Worm (Caenorhabditis elegans) whole organism, L1 larva: ENCODE data around the gene gpa-10.

ENCODE experiments used
- C04F5.9 ChIP-seq: sonication (generic microtip); optimal IDR thresholded peaks from 2 replicates; lab custom pipeline; 2016; ENCODE audit warnings: missing genetic modification characterization, missing compliant biosample characterization
- Y116A8C.19 ChIP-seq: sonication (generic microtip); optimal IDR thresholded peaks from 2 replicates; lab custom pipeline; 2016; ENCODE audit warnings: missing compliant biosample characterization, missing genetic modification characterization, borderline replicate concordance
- aha-1 ChIP-seq: fragments of 150-350 bp; optimal IDR thresholded peaks from 2 replicates; lab custom pipeline; 2014; ENCODE audit warnings: missing biosample characterization, missing genetic modification characterization
- ama-1 ChIP-seq: fragments of 150-350 bp; optimal IDR thresholded peaks from 2 replicates; lab custom pipeline; 2014
- ceh-63 ChIP-seq: fragments of 200-800 bp; sonication (Bioruptor generic); optimal IDR thresholded peaks from 2 replicates; lab custom pipeline; 2018; ENCODE audit warnings: mild to moderate bottlenecking, missing genetic modification characterization, missing compliant biosample characterization
- ceh-8 ChIP-seq: fragments of 200-800 bp; sonication (Bioruptor generic); optimal IDR thresholded peaks from 2 replicates; lab custom pipeline; 2018; ENCODE audit warnings: mild to moderate bottlenecking, missing genetic modification characterization, moderate library complexity, missing compliant biosample characterization
- dsc-1 ChIP-seq: sonication (generic microtip); optimal IDR thresholded peaks from 2 replicates; lab custom pipeline; 2016; ENCODE audit warnings: mild to moderate bottlenecking, missing genetic modification characterization, missing compliant biosample characterization
- efl-1 ChIP-seq, 4 experiments: fragments of 150-350 bp; optimal IDR thresholded peaks in 3 of 4; peaks in 1 of 4; 1 replicate in 1 of 4; 2 replicates in 3 of 4; lab custom pipeline; 2014; ENCODE audit warnings: missing biosample characterization in 2 of 4, missing genetic modification characterization in 2 of 4, missing genetic modification reagents in 2 of 4
- egl-13 ChIP-seq: sonication (generic microtip); optimal IDR thresholded peaks from 2 replicates; lab custom pipeline; 2016; ENCODE audit warnings: missing genotype, missing genetic modification reagents, missing genetic modification characterization, missing compliant biosample characterization
- fkh-4 ChIP-seq: sonication (generic microtip); optimal IDR thresholded peaks from 2 replicates; lab custom pipeline; 2016; ENCODE audit warnings: missing compliant biosample characterization, missing genetic modification characterization, borderline replicate concordance
- fkh-8 ChIP-seq: sonication (generic microtip); optimal IDR thresholded peaks from 2 replicates; lab custom pipeline; 2016; ENCODE audit warnings: mild to moderate bottlenecking, missing genetic modification characterization, missing compliant biosample characterization
- hlh-17 ChIP-seq: fragments of 200-800 bp; sonication (Bioruptor generic); optimal IDR thresholded peaks from 2 replicates; lab custom pipeline; 2018; ENCODE audit warnings: missing genetic modification characterization, mild to moderate bottlenecking, missing compliant biosample characterization, moderate library complexity, borderline replicate concordance
- irx-1 ChIP-seq: sonication (generic microtip); optimal IDR thresholded peaks from 2 replicates; lab custom pipeline; 2016; ENCODE audit warnings: missing genetic modification characterization, missing compliant biosample characterization
- lin-13 ChIP-seq: fragments of 150-350 bp; optimal IDR thresholded peaks from 2 replicates; lab custom pipeline; 2014; ENCODE audit warnings: missing biosample characterization, missing genetic modification reagents, missing genetic modification characterization
- lin-14 ChIP-seq: fragments of 200-800 bp; sonication (Bioruptor generic); optimal IDR thresholded peaks from 2 replicates; lab custom pipeline; 2018; ENCODE audit warnings: mild to moderate bottlenecking, missing genetic modification characterization, moderate library complexity, missing compliant biosample characterization
- lin-15B ChIP-seq: fragments of 150-350 bp; sonication (generic microtip); optimal IDR thresholded peaks from 3 replicates; lab custom pipeline; 2014; ENCODE audit warnings: missing biosample characterization, missing genetic modification characterization
- lin-35 ChIP-seq, 2 experiments: fragments of 150-350 bp; optimal IDR thresholded peaks; 2 replicates each; lab custom pipeline; 2014; ENCODE audit warnings: missing biosample characterization in 2 of 2, missing genetic modification characterization in 2 of 2, missing genetic modification reagents in 2 of 2
- mdl-1 ChIP-seq, 2 experiments: fragments of 150-350 bp; optimal IDR thresholded peaks; 2 replicates each; lab custom pipeline; 2014 to 2017; ENCODE audit warnings: missing biosample characterization in 2 of 2, missing genetic modification characterization in 2 of 2, inconsistent platforms in 1 of 2
- mef-2 ChIP-seq: fragments of 150-350 bp; optimal IDR thresholded peaks from 2 replicates; lab custom pipeline; 2014; ENCODE audit warnings: missing biosample characterization, missing genetic modification characterization
- nhr-11 ChIP-seq: fragments of 150-350 bp; optimal IDR thresholded peaks from 2 replicates; lab custom pipeline; 2014; ENCODE audit warnings: missing biosample characterization, missing genetic modification characterization
- nhr-237 ChIP-seq: fragments of 150-350 bp; optimal IDR thresholded peaks from 2 replicates; lab custom pipeline; 2014; ENCODE audit warnings: missing biosample characterization, missing genetic modification characterization
- nhr-47 ChIP-seq: sonication (generic microtip); optimal IDR thresholded peaks from 2 replicates; lab custom pipeline; 2016; ENCODE audit warnings: mild to moderate bottlenecking, missing genetic modification characterization, moderate library complexity, missing compliant biosample characterization
- nhr-77 ChIP-seq: fragments of 150-350 bp; optimal IDR thresholded peaks from 2 replicates; lab custom pipeline; 2014; ENCODE audit warnings: missing biosample characterization, missing genetic modification characterization
- nhr-84 ChIP-seq: sonication (generic microtip); optimal IDR thresholded peaks from 2 replicates; lab custom pipeline; 2017; ENCODE audit warnings: missing biosample characterization, missing genetic modification characterization
- nhr-85 ChIP-seq: sonication (generic microtip); peaks from one replicate; lab custom pipeline; 2016; ENCODE audit warnings: missing genetic modification characterization, inconsistent platforms, missing compliant biosample characterization
- pax-3 ChIP-seq: fragments of 200-800 bp; sonication (Bioruptor generic); optimal IDR thresholded peaks from 2 replicates; lab custom pipeline; 2018; ENCODE audit warnings: mild to moderate bottlenecking, missing genetic modification characterization, moderate library complexity, missing compliant biosample characterization
- rnt-1 ChIP-seq: sonication (generic microtip); optimal IDR thresholded peaks from 2 replicates; lab custom pipeline; 2016; ENCODE audit warnings: mild to moderate bottlenecking, missing genetic modification characterization, moderate library complexity, missing compliant biosample characterization
- snpc-4 ChIP-seq: fragments of 150-350 bp; optimal IDR thresholded peaks from 2 replicates; lab custom pipeline; 2014; ENCODE audit warnings: missing biosample characterization, missing genetic modification characterization
- snu-23 ChIP-seq: sonication (generic microtip); optimal IDR thresholded peaks from 2 replicates; lab custom pipeline; 2016; ENCODE audit warnings: missing genetic modification characterization, missing compliant biosample characterization
- sox-4 ChIP-seq: sonication (generic microtip); optimal IDR thresholded peaks from 2 replicates; lab custom pipeline; 2016; ENCODE audit warnings: missing genetic modification characterization, missing compliant biosample characterization
- unc-130 ChIP-seq: fragments of 150-350 bp; optimal IDR thresholded peaks from 2 replicates; lab custom pipeline; 2017; ENCODE audit warnings: missing biosample characterization, missing genetic modification characterization, inconsistent platforms
- unc-62 ChIP-seq: fragments of 150-350 bp; optimal IDR thresholded peaks from 2 replicates; lab custom pipeline; 2014; ENCODE audit warnings: missing biosample characterization, missing genetic modification reagents, missing genetic modification characterization
- unc-86 ChIP-seq: sonication (generic microtip); optimal IDR thresholded peaks from 2 replicates; lab custom pipeline; 2016; ENCODE audit warnings: missing genetic modification characterization, missing compliant biosample characterization
- vab-15 ChIP-seq: sonication (generic microtip); optimal IDR thresholded peaks from 2 replicates; lab custom pipeline; 2017; ENCODE audit warnings: missing genotype, mild to moderate bottlenecking, missing genetic modification characterization, missing compliant biosample characterization
- zag-1 ChIP-seq: fragments of 150-350 bp; optimal IDR thresholded peaks from 2 replicates; lab custom pipeline; 2014; ENCODE audit warnings: missing biosample characterization, missing genetic modification characterization

gpa-10 gene

DNA sequence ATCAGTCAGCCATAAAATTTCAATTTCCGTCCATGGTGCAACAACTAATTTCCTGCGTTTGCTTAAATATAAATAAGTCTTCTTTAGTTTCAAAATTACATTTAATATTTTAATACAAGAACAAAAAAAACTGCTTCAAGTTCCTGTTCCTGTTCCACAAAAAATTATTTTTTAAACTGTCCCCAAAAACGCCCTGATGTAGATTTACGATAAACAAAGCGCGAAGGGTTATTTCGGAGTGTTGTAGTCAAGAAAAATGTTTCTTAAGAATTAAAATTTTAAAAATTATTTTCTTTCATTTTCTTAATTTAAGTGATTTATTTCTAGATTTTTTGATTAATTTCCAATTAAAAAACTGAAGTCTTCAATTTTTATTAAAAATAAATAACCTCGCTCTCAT is 16.0 kb downstream of the gpa-10 start, which contains the start of gene T15B7.15 (continued):
- TF ChIP-seq egl-13 (tag; lab: Kevin White, UChicago) = no peak
- peak; percentile 30 for TF ChIP-seq rnt-1

DNA sequence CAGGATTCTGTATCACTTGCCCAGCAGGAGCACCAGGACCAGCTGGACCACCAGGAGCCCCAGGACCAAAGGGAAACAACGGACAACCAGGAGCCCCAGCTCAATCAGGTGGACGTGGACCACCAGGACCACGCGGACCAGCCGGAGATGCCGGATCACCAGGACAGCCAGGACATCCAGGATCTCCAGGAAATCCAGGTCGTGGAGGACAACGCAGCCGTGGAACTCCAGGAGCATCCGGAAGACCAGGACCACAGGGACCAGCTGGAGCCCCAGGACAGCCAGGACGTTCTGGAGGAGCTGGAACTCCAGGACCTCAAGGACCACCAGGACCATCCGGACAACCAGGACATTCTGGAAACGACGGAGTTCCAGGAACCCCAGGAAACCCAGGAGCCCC is 18.6 kb downstream of the gpa-10 start:
- no peak for TF ChIP-seq ceh-63
- no peak for TF ChIP-seq nhr-11 (tag; lab: Kevin White, UChicago)
- no peak for TF ChIP-seq hlh-17 (GFP tag; lab: Kevin White, UChicago)
- no peak for TF ChIP-seq lin-15B (tag; lab: Kevin White, UChicago)
- TF ChIP-seq dsc-1 (tag; lab: Kevin White, UChicago) = no peak
- no peak for TF ChIP-seq zag-1 (tag; lab: Kevin White, UChicago)
- TF ChIP-seq unc-62 (GFP tag; lab: Kevin White, UChicago) = no peak
- no peak for TF ChIP-seq mef-2 (tag; lab: Kevin White, UChicago)
- no peak for TF ChIP-seq mdl-1 (tag; optimal IDR thresholded peaks at IDR 0.05; lab: Kevin White, UChicago)
- TF ChIP-seq lin-13 (GFP tag; lab: Kevin White, UChicago) = no peak
- TF ChIP-seq Y116A8C.19 (tag; lab: Kevin White, UChicago) = no peak
- TF ChIP-seq, all 84 proteins: peak for 0

DNA sequence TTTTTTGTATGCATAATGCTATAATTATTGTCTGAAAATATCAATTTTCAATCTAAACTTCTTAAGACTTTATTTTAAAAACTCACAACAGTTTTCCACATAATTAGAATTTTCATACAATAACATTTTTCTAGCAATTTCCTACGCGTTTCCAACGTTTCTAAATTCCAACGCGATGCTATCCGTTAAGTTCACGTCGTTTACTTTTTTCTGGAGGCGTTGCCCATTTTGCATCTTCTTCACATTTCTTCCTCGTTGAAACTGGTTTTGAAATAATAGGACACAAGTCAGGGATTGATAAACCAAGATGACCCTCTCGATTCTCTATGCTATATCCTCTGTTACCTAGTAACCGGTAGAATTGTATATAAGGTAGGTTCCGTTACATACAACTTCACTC is 19.4 kb downstream of the gpa-10 start, which contains the start of the genes T15B7.14 and col-143:
Gene T15B7.14 (minus strand): TSS at position 101 of the 400 bp plus-strand sequence.
Gene col-143 (plus strand): TSS at position 394 of the 400 bp plus-strand sequence.
- TF ChIP-seq efl-1 (optimal IDR thresholded peaks at IDR 0.05; lab: Kevin White, UChicago) (no peak), efl-1 (GFP tag; optimal IDR thresholded peaks at IDR 0.05 in 1 of 2; lab: Kevin White, UChicago) (peak in 1 of 2 experiments; percentile 46), ama-1 (lab: Kevin White, UChicago) (no peak)
- TF ChIP-seq, all 84 proteins: peak for 1

DNA sequence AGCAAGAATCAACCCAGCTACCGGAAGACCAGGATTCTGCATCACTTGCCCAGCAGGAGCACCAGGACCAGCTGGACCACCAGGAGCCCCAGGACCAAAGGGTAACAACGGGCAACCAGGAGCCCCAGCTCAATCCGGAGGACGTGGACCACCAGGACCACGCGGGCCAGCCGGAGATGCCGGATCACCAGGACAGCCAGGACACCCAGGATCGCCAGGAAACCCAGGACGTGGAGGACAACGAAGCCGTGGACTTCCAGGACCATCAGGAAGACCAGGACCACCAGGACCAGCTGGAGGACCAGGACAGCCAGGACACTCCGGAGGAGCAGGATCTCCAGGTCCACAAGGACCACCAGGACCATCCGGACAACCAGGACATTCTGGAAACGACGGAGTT is 23.1 kb downstream of the gpa-10 start:
- TF ChIP-seq nhr-84 (tag; lab: Kevin White, UChicago) (no peak), snpc-4 (no peak), C04F5.9 (tag; lab: Kevin White, UChicago) (no peak), sox-4 (tag; lab: Kevin White, UChicago) (no peak), zag-1 (tag; lab: Kevin White, UChicago) (no peak), nhr-237 (tag; lab: Kevin White, UChicago) (no peak), unc-130 (tag; lab: Kevin White, UChicago) (no peak)

DNA sequence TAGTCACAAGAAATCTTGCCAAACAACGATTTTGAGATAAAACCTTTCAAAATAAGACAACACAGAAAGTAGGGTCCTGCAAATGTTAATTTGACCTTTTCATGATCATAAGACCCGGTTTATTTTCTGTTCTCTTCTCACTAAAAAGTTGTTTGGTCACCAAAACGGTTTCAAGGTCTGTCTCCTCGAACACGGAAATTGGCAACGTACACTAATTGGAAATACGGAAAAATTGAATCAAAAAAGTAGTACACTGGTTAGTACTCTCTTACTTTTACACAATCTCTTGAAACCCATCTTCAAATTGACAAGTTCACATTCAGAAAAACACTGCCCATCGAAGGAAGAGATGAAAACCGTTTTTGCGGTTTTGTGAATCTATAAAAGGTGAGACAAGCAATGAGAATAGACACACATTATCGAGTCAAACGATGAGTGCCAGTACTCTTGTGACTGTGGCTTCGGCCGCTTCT is 23.8 kb downstream of the gpa-10 start, which contains the start of gene col-142:
Gene col-142 (plus strand): TSS at position 423 of the 473 bp plus-strand sequence.
- TF ChIP-seq fkh-4 (tag; lab: Kevin White, UChicago) (no peak), nhr-85 (peak; percentile 84), lin-14 (GFP tag; lab: Kevin White, UChicago) (peak; percentile 64), dsc-1 (tag; lab: Kevin White, UChicago) (no peak)

DNA sequence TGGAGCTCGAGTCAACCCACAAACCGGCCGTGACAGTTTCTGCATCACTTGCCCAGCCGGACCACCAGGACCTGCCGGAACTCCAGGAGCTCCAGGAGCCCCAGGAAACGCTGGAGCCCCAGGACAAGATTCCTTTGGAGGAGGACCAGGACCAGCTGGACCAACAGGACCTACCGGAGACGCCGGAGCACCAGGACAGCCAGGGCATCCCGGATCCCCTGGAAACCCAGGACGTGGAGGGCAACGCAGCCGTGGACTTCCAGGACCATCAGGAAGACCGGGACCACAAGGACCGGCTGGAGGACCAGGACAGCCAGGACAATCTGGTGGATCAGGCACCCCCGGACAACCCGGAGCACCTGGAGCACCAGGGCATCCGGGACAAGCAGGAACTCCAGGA is 24.5 kb downstream of the gpa-10 start:
- TF ChIP-seq ceh-8 (GFP tag; lab: Kevin White, UChicago) (peak; percentile 45), snpc-4 (no peak)
- TF ChIP-seq, all 84 proteins: peak for 1

DNA sequence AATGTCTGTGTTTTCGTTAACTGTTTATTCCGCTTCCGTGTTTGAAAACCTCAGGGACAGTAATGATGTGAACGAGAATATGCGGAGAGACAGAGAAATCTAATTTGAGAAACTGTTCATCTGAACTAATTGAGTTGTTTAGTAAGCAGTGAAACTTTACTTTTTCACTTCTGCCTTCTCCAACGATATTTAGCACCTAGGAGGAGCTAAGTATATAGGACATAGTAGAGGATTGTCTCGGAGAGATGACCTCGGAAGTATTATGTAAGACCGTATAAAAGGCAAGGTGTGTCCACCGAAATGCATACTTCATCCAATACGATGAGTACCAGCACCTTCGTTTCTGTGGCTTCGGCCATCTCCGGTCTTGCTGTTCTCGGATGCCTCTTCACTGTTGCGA is 25.2 kb downstream of the gpa-10 start, which contains the start of gene col-141:
Gene col-141 (plus strand): TSS at position 301 of the 400 bp plus-strand sequence.
- TF ChIP-seq lin-13 (GFP tag; lab: Kevin White, UChicago) (no peak), ama-1 (lab: Kevin White, UChicago) (no peak), mdl-1 (tag; optimal IDR thresholded peaks at IDR 0.05; lab: Kevin White, UChicago) (no peak), efl-1 (optimal IDR thresholded peaks at IDR 0.05; lab: Kevin White, UChicago) (no peak), efl-1 (GFP tag; optimal IDR thresholded peaks at IDR 0.05 in 1 of 2; lab: Kevin White, UChicago) (peak in 1 of 2 experiments; percentile 9)

DNA sequence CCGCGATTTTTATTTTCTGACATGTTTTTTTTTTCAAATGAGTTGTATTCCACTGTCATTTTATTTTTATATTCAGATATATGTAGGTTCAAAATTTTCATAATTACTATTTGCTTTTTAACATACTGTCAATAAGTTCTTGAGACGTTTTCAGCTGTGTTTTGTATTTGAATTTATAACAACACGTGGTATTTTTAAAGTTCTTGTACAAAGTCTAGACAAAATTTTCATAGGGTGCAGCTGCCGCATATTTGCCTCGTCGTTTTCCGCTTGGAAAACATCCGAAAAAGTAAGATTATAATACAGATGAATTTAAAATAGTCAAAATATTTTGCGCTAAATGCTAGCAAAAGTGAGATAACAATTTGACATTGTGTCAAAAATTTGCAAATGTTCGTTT is 25.8 kb downstream of the gpa-10 start, which contains the start of gene dmsr-15:
Gene dmsr-15 (minus strand): TSS at position 101 of the 400 bp plus-strand sequence.
- TF ChIP-seq lin-35 (GFP tag; optimal IDR thresholded peaks at IDR 0.05; lab: Kevin White, UChicago) (no peak), fkh-8 (tag; lab: Kevin White, UChicago) (no peak), pax-3 (tag; lab: Kevin White, UChicago) (no peak), aha-1 (tag; lab: Kevin White, UChicago) (no peak), vab-15 (tag; lab: Kevin White, UChicago) (no peak), unc-86 (tag; lab: Kevin White, UChicago) (no peak), snu-23 (GFP tag; lab: Kevin White, UChicago) (no peak), nhr-47 (tag; lab: Kevin White, UChicago) (no peak), irx-1 (no peak), nhr-77 (no peak), C04F5.9 (tag; lab: Kevin White, UChicago) (no peak)
